Worm (Caenorhabditis elegans): ENCODE measurements around the gene srh-213.

- TF ChIP-seq W03F9.2 (tag; optimal IDR thresholded peaks at IDR 0.05) (no peak), him-1 (tag; optimal IDR thresholded peaks at IDR 0.05) (no peak), dao-5 (tag; optimal IDR thresholded peaks at IDR 0.05) (no peak)
These were observed 43.1 kb downstream of the srh-213 start, which contains the start of gene grl-28 for ce11 chrV:3551765-3552164.
